Worm (Caenorhabditis elegans) whole organism, L4/young adult: ENCODE data around the gene wht-4.

Experiments
- W03F9.2 ChIP-seq: fragments of 150-350 bp; optimal IDR thresholded peaks from 2 replicates; lab custom pipeline; 2014; ENCODE audit warnings: missing biosample characterization, missing genetic modification characterization
- dao-5 ChIP-seq: sonication (generic microtip); optimal IDR thresholded peaks from 2 replicates; lab custom pipeline; 2016; ENCODE audit warnings: missing genotype, missing genetic modification characterization, moderate library complexity, missing compliant biosample characterization

DNA sequence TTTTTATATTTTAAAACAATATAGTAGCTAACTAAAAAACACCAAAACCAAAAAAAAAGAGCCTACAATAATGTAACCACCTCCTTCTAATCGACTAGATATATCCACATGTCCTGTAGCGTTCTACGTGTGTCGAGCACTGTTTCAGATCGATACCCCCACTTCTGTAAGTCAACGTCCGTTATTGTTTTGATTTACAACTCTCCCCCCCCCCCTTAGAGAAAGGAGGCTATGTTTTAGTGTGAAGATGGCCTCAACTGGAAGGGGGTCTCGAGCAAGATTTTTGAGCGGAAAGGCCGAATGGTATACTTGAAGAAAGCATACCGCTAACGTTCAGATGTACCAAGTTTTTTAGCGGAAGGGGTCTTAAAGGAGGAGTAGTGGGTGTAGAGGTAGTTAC, 1.0 kb upstream of the wht-4 start, which contains the start of gene F02E11.4:
- no peak for TF ChIP-seq dao-5
- no peak for TF ChIP-seq W03F9.2
